Worm (Caenorhabditis elegans) whole organism, mixed stage, embryonic: ENCODE data around the gene chil-22.

Source experiments
- mab-5 ChIP-seq: fragments of 150-350 bp; optimal IDR thresholded peaks from 2 replicates; lab custom pipeline; 2014; ENCODE audit warnings: missing biosample characterization, missing genetic modification characterization
- nhr-76 ChIP-seq: sonication (generic microtip); optimal IDR thresholded peaks from 2 replicates; lab custom pipeline; 2017; ENCODE audit warnings: missing biosample characterization, missing genetic modification characterization
- pha-4 ChIP-seq: fragments of 150-350 bp; optimal IDR thresholded peaks from 2 replicates; lab custom pipeline; 2018; ENCODE audit warnings: missing biosample characterization, missing genetic modification reagents, missing genetic modification characterization
- snpc-4 ChIP-seq: fragments of 150-350 bp; optimal IDR thresholded peaks from 2 replicates; lab custom pipeline; 2014; ENCODE audit warnings: missing biosample characterization, missing genetic modification characterization
- zip-8 ChIP-seq: fragments of 150-350 bp; optimal IDR thresholded peaks from 2 replicates; lab custom pipeline; 2014; ENCODE audit warnings: missing biosample characterization, missing genetic modification characterization

DNA sequence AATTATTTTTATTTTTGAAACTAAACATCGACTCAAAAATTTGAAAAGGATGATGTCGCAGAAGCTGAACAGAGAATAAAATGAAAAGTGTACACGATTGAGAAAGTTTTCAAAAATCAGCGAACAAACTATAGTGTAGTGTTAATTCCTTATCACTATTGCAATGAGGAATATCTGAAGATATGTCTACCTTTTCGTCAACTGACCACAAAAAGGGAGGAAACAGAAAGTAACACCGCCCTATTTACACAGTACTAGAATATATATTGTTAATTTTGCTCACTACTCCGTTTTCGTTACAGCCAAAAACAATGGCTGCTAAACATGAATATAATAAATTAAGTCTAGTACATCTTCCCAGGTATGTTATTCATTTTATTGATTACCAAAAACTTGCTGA lies 18.0 kb downstream of the chil-22 start, which contains the start of gene chil-18:
- TF ChIP-seq nhr-76 (tag; lab: Kevin White, UChicago) (no peak), snpc-4 (tag; lab: Kevin White, UChicago) (no peak), pha-4 (tag; lab: Kevin White, UChicago) (no peak), mab-5 (tag; lab: Kevin White, UChicago) (no peak), zip-8 (tag; lab: Kevin White, UChicago) (no peak)
